Worm (Caenorhabditis elegans) whole organism, mixed stage, embryonic: Measurements from ENCODE around the gene nhr-272.
A peak's percentile ranks its signal among the peaks of the same experiment; 100 is the strongest.

Experiments
- M03D4.4 ChIP-seq: sonication (generic microtip); optimal IDR thresholded peaks from 2 replicates; lab custom pipeline; 2017; ENCODE audit warnings: mild to moderate bottlenecking, missing genetic modification characterization, missing compliant biosample characterization
- bed-3 ChIP-seq: fragments of 200-800 bp; sonication (Bioruptor generic); optimal IDR thresholded peaks from 3 replicates; lab custom pipeline; 2018; ENCODE audit warnings: mild to moderate bottlenecking, missing genetic modification characterization, moderate library complexity, missing compliant biosample characterization
- blmp-1 ChIP-seq: fragments of 150-350 bp; optimal IDR thresholded peaks from 2 replicates; lab custom pipeline; 2014; ENCODE audit warnings: missing biosample characterization, missing genetic modification characterization
- ceh-39 ChIP-seq: fragments of 150-350 bp; optimal IDR thresholded peaks from 2 replicates; lab custom pipeline; 2014; ENCODE audit warnings: missing biosample characterization, missing genetic modification characterization
- ceh-43 ChIP-seq: fragments of 200-800 bp; sonication (Bioruptor generic); optimal IDR thresholded peaks from 2 replicates; lab custom pipeline; 2018; ENCODE audit warnings: mild to moderate bottlenecking, missing genetic modification characterization, moderate library complexity, missing compliant biosample characterization
- ceh-83 ChIP-seq: fragments of 200-800 bp; sonication (Bioruptor generic); optimal IDR thresholded peaks from 2 replicates; lab custom pipeline; 2018; ENCODE audit warnings: mild to moderate bottlenecking, missing genetic modification characterization, missing compliant biosample characterization
- ces-1 ChIP-seq: fragments of 150-350 bp; optimal IDR thresholded peaks from 2 replicates; lab custom pipeline; 2014; ENCODE audit warnings: missing biosample characterization, missing genetic modification reagents, missing genetic modification characterization
- cnd-1 ChIP-seq: fragments of 200-800 bp; sonication (Bioruptor generic); optimal IDR thresholded peaks from 2 replicates; lab custom pipeline; 2018; ENCODE audit warnings: mild to moderate bottlenecking, missing genetic modification characterization, missing compliant biosample characterization
- drap-1 ChIP-seq: fragments of 200-800 bp; sonication (Bioruptor generic); optimal IDR thresholded peaks from 3 replicates; lab custom pipeline; 2018; ENCODE audit warnings: mild to moderate bottlenecking, missing genetic modification characterization, missing compliant biosample characterization
- elt-1 ChIP-seq: sonication (generic microtip); optimal IDR thresholded peaks from 2 replicates; lab custom pipeline; 2017; ENCODE audit warnings: missing genetic modification characterization, mild to moderate bottlenecking, missing compliant biosample characterization, antibody characterized with exemption, moderate library complexity, borderline replicate concordance; ENCODE audit not compliant: insufficient read depth
- elt-3 ChIP-seq: fragments of 150-350 bp; optimal IDR thresholded peaks from 2 replicates; lab custom pipeline; 2014; ENCODE audit warnings: missing biosample characterization, missing genetic modification characterization
- flh-1 ChIP-seq: fragments of 200-800 bp; sonication (Bioruptor generic); optimal IDR thresholded peaks from 2 replicates; lab custom pipeline; 2018; ENCODE audit warnings: mild to moderate bottlenecking, missing genetic modification characterization, moderate library complexity, missing compliant biosample characterization
- ham-2 ChIP-seq: fragments of 200-800 bp; sonication (Bioruptor generic); optimal IDR thresholded peaks from 2 replicates; lab custom pipeline; 2018; ENCODE audit warnings: mild to moderate bottlenecking, missing genetic modification characterization, missing compliant biosample characterization
- hlh-1 ChIP-seq: fragments of 150-350 bp; optimal IDR thresholded peaks from 2 replicates; lab custom pipeline; 2014; ENCODE audit warnings: missing biosample characterization, missing genetic modification reagents, missing genetic modification characterization
- lin-13 ChIP-seq: fragments of 150-350 bp; optimal IDR thresholded peaks from 2 replicates; lab custom pipeline; 2014; ENCODE audit warnings: missing biosample characterization, missing genetic modification characterization
- lin-32 ChIP-seq: fragments of 200-800 bp; sonication (Bioruptor generic); optimal IDR thresholded peaks from 2 replicates; lab custom pipeline; 2018; ENCODE audit warnings: mild to moderate bottlenecking, missing genetic modification characterization, missing compliant biosample characterization
- lsy-2 ChIP-seq: fragments of 150-350 bp; optimal IDR thresholded peaks from 2 replicates; lab custom pipeline; 2014; ENCODE audit warnings: missing biosample characterization, missing genetic modification characterization
- mab-5 ChIP-seq: fragments of 150-350 bp; optimal IDR thresholded peaks from 2 replicates; lab custom pipeline; 2014; ENCODE audit warnings: missing biosample characterization, missing genetic modification characterization
- mep-1 ChIP-seq: fragments of 150-350 bp; optimal IDR thresholded peaks from 2 replicates; lab custom pipeline; 2017; ENCODE audit warnings: missing biosample characterization, missing genetic modification reagents, missing genetic modification characterization, inconsistent platforms
- mls-2 ChIP-seq: sonication (generic microtip); optimal IDR thresholded peaks from 2 replicates; lab custom pipeline; 2016; ENCODE audit warnings: mild to moderate bottlenecking, missing genetic modification characterization, moderate library complexity, missing compliant biosample characterization
- nhr-12 ChIP-seq: fragments of 150-350 bp; optimal IDR thresholded peaks from 2 replicates; lab custom pipeline; 2014; ENCODE audit warnings: missing biosample characterization, missing genetic modification characterization
- nhr-2 ChIP-seq: fragments of 150-350 bp; optimal IDR thresholded peaks from 2 replicates; lab custom pipeline; 2014; ENCODE audit warnings: missing biosample characterization, missing genetic modification characterization
- nhr-237 ChIP-seq: fragments of 150-350 bp; optimal IDR thresholded peaks from 2 replicates; lab custom pipeline; 2014; ENCODE audit warnings: missing biosample characterization, missing genetic modification characterization
- nhr-28 ChIP-seq: fragments of 150-350 bp; optimal IDR thresholded peaks from 2 replicates; lab custom pipeline; 2014; ENCODE audit warnings: missing biosample characterization, missing genetic modification characterization
- nhr-76 ChIP-seq: sonication (generic microtip); optimal IDR thresholded peaks from 2 replicates; lab custom pipeline; 2017; ENCODE audit warnings: missing biosample characterization, missing genetic modification characterization
- pha-4 ChIP-seq: fragments of 150-350 bp; optimal IDR thresholded peaks from 2 replicates; lab custom pipeline; 2018; ENCODE audit warnings: missing biosample characterization, missing genetic modification reagents, missing genetic modification characterization
- snpc-4 ChIP-seq: fragments of 150-350 bp; optimal IDR thresholded peaks from 2 replicates; lab custom pipeline; 2014; ENCODE audit warnings: missing biosample characterization, missing genetic modification characterization
- sptf-1 ChIP-seq: sonication (generic microtip); optimal IDR thresholded peaks from 2 replicates; lab custom pipeline; 2017; ENCODE audit warnings: mild to moderate bottlenecking, missing genetic modification characterization, moderate library complexity, missing compliant biosample characterization
- tbx-8 ChIP-seq: fragments of 200-800 bp; sonication (Bioruptor generic); optimal IDR thresholded peaks from 2 replicates; lab custom pipeline; 2018; ENCODE audit warnings: mild to moderate bottlenecking, missing genetic modification characterization, moderate library complexity, missing compliant biosample characterization
- unc-120 ChIP-seq: sonication (generic microtip); optimal IDR thresholded peaks from 2 replicates; lab custom pipeline; 2017; ENCODE audit warnings: missing genetic modification characterization, missing compliant biosample characterization; ENCODE audit not compliant: poor library complexity, severe bottlenecking
- unc-39 ChIP-seq: fragments of 150-350 bp; optimal IDR thresholded peaks from 2 replicates; lab custom pipeline; 2014; ENCODE audit warnings: missing biosample characterization, missing genetic modification characterization
- unc-62 ChIP-seq: fragments of 150-350 bp; optimal IDR thresholded peaks from 2 replicates; lab custom pipeline; 2014; ENCODE audit warnings: missing biosample characterization, missing genetic modification reagents, missing genetic modification characterization
- zip-8 ChIP-seq: fragments of 150-350 bp; optimal IDR thresholded peaks from 2 replicates; lab custom pipeline; 2014; ENCODE audit warnings: missing biosample characterization, missing genetic modification characterization
- ztf-11 ChIP-seq: fragments of 150-350 bp; optimal IDR thresholded peaks from 2 replicates; lab custom pipeline; 2014; ENCODE audit warnings: missing biosample characterization, missing genetic modification characterization

nhr-272 gene

DNA sequence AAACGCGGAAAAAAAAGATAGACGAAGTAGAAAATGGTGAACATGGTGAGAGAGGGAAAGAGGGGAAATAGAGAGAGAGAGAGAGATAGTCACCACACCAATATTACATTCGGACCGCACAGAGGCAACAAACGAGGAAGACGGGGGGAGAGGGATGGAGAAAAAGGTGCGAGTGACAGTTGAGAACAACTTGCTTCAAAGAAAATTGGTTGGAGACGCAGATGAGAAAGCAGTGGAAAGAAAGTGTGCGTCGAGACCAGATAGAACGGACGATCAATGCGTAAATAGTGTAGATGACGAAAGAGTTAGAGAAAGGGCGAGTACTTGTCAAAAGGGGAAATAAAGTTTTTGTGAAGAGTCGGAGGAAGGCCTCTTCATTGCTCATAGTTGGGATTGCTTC lies 34.2 kb downstream of the nhr-272 start:
- TF ChIP-seq lsy-2 (tag; lab: Kevin White, UChicago): peak; percentile 10
- TF ChIP-seq sptf-1 (tag; lab: Kevin White, UChicago): peak; percentile 68
- TF ChIP-seq mab-5: no peak
- peak; percentile 10 for TF ChIP-seq ztf-11 (tag; lab: Kevin White, UChicago)
- TF ChIP-seq elt-3 (tag; lab: Kevin White, UChicago): peak; percentile 55
- TF ChIP-seq blmp-1 (tag; lab: Kevin White, UChicago): no peak
- peak; percentile 35 for TF ChIP-seq pha-4
- no peak for TF ChIP-seq lin-32 (GFP tag; lab: Kevin White, UChicago)
- peak; percentile 89 for TF ChIP-seq unc-62
- peak; percentile 82 for TF ChIP-seq ces-1 (GFP tag; lab: Kevin White, UChicago)
- TF ChIP-seq tbx-8 (GFP tag; lab: Kevin White, UChicago): no peak
- TF ChIP-seq drap-1: peak; percentile 23
- TF ChIP-seq elt-1 (tag; lab: Kevin White, UChicago): no peak
- no peak for TF ChIP-seq cnd-1
- TF ChIP-seq nhr-28 (tag; lab: Kevin White, UChicago): peak; percentile 34
- TF ChIP-seq mls-2 (tag; lab: Kevin White, UChicago): peak; percentile 76
- peak; percentile 72 for TF ChIP-seq hlh-1 (tag; lab: Kevin White, UChicago)
- peak; percentile 43 for TF ChIP-seq ham-2 (GFP tag; lab: Kevin White, UChicago)
- peak; percentile 10 for TF ChIP-seq nhr-12 (tag; lab: Kevin White, UChicago)
- peak; percentile 13 for TF ChIP-seq nhr-2 (tag; lab: Kevin White, UChicago)
- peak; percentile 74 for TF ChIP-seq nhr-237 (tag; lab: Kevin White, UChicago)
- TF ChIP-seq M03D4.4: peak; percentile 48
- peak; percentile 92 for TF ChIP-seq unc-120
- TF ChIP-seq mep-1: peak; percentile 5

DNA sequence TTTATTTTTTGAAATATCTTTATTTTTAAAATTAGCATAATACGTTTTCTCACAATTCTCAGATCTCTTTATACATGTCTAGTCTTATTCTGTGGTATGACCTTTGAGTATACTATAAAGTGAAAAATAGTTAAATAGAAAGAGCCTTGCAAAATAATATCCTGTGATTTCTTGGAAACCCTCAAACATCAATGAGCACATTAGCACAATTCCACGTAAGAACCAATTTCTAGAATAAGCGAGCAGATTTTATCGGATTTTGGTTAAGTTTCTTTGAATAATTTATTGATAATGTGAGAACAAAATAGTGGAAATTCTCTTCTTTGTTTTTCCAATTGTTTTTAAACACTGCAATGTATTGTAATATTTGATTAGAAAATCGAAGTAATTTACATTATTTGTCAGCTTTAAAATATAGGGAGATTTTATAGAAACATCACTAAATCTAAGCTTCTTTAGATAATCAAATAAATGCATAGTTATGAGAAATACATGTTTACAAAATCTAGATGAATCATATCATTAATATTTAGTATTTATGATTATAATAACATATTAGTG lies 35.6 kb downstream of the nhr-272 start:
- no peak for TF ChIP-seq mab-5
- TF ChIP-seq lin-32 (GFP tag; lab: Kevin White, UChicago): no peak
- no peak for TF ChIP-seq bed-3

DNA sequence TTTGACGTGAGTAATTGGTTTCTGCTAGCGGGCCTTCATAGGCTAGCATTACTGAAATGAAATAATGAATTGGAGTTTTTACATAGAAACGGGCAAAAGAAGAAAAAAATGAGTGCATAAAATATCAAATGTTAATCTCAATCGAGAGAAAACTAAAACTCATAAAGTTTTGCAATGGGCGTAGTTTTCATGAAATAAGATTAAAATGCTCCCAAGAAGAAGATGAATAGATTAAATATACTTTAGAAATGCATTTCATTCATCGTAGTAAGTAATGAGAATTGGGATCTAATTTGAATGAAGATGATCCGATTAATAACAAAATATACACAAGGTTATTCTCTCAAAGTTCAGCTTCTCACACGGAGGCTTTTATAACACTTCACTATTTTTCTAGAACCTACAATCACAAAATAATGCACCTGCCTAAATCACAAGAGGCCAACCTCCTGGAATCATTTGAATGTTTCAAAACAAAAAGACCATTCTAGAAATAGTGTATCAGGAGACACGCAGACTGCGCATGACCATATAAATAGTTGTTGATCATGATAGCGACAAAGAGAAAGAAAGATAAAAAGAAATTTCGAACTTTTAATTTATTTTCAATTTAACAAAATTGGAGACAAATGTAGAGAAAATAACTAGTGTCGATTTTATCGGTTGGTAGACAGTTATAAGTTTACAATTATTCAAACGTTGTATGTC lies 36.7 kb downstream of the nhr-272 start, which contains the start of gene nhr-17:
Gene nhr-17, minus strand, starts transcription at position 51 of the 708 bp plus-strand sequence.
- no peak for TF ChIP-seq unc-62
- TF ChIP-seq ham-2 (GFP tag; lab: Kevin White, UChicago): no peak
- TF ChIP-seq mab-5: no peak
- TF ChIP-seq elt-3 (tag; lab: Kevin White, UChicago): no peak
- no peak for TF ChIP-seq unc-39 (tag; lab: Kevin White, UChicago)
- TF ChIP-seq nhr-28 (tag; lab: Kevin White, UChicago): no peak
- TF ChIP-seq unc-120: no peak
- TF ChIP-seq lin-32 (GFP tag; lab: Kevin White, UChicago): no peak
- no peak for TF ChIP-seq lsy-2 (tag; lab: Kevin White, UChicago)
- no peak for TF ChIP-seq ceh-43 (GFP tag; lab: Kevin White, UChicago)
- no peak for TF ChIP-seq blmp-1 (tag; lab: Kevin White, UChicago)
- TF ChIP-seq M03D4.4: no peak
- TF ChIP-seq sptf-1 (tag; lab: Kevin White, UChicago): no peak
- no peak for TF ChIP-seq nhr-237 (tag; lab: Kevin White, UChicago)
- no peak for TF ChIP-seq lin-13
- TF ChIP-seq ces-1 (GFP tag; lab: Kevin White, UChicago): no peak
- TF ChIP-seq hlh-1 (tag; lab: Kevin White, UChicago): no peak
- no peak for TF ChIP-seq zip-8

DNA sequence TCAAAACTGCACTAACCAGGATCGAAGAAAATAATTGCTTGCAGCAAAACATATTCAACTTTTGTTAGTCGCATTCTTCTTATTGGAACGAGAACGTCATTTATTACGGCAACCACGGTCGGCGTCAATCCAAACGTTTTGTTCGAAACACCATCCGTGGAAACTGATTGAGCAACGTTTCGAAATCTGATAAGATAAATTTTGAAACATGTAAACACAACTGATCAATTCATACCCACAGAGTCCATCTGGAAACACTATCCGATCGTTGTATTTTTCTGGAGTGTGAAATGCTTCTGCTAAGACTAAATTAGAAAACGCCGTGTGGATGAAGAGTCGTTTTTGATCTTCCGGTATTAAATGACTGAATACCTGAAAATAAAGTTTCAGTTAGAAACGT lies 38.8 kb downstream of the nhr-272 start:
- no peak for TF ChIP-seq tbx-8 (GFP tag; lab: Kevin White, UChicago)
- TF ChIP-seq unc-120: no peak
- TF ChIP-seq drap-1: no peak
- TF ChIP-seq blmp-1 (tag; lab: Kevin White, UChicago): no peak
- no peak for TF ChIP-seq elt-3 (tag; lab: Kevin White, UChicago)

DNA sequence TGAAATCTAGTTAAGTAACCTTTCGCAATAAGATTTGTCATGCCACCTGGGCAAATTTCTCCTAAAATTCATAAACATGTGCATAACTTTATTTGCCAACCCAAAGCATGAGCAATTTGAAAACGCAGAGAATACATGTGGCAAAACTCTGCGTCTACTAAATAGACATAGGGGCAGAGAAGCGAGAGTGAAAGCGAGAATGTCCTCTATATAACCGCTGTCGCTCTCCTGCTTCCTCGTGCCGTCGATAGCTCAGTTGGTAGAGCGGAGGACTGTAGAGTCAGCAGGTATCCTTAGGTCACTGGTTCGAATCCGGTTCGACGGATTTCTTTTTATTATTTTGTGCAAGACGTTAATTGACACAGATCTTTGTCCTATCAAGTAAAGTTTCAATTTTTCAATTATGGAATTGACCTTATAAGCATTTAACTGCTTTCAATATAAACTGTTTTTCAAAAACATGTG lies 39.6 kb downstream of the nhr-272 start:
- no peak for TF ChIP-seq snpc-4 (tag; lab: Kevin White, UChicago)
- TF ChIP-seq M03D4.4: peak; percentile 95
- no peak for TF ChIP-seq blmp-1 (tag; lab: Kevin White, UChicago)
- peak; percentile 83 for TF ChIP-seq mep-1
- TF ChIP-seq ceh-39: peak; percentile 26
- TF ChIP-seq lsy-2 (tag; lab: Kevin White, UChicago): peak; percentile 1
- TF ChIP-seq lin-32 (GFP tag; lab: Kevin White, UChicago): peak; percentile 86
- peak; percentile 10 for TF ChIP-seq elt-1 (tag; lab: Kevin White, UChicago)
- peak; percentile 88 for TF ChIP-seq bed-3
- peak; percentile 96 for TF ChIP-seq ceh-83 (GFP tag; lab: Kevin White, UChicago)
- TF ChIP-seq nhr-237 (tag; lab: Kevin White, UChicago): no peak
- peak; percentile 85 for TF ChIP-seq flh-1 (GFP tag; lab: Kevin White, UChicago)
- TF ChIP-seq drap-1: peak; percentile 96
- TF ChIP-seq ceh-43 (GFP tag; lab: Kevin White, UChicago): peak; percentile 94
- TF ChIP-seq mls-2 (tag; lab: Kevin White, UChicago): peak; percentile 97
- peak; percentile 7 for TF ChIP-seq elt-3 (tag; lab: Kevin White, UChicago)
- TF ChIP-seq cnd-1: peak; percentile 95
- no peak for TF ChIP-seq nhr-76 (tag; lab: Kevin White, UChicago)
- TF ChIP-seq nhr-12 (tag; lab: Kevin White, UChicago): no peak
- TF ChIP-seq hlh-1 (tag; lab: Kevin White, UChicago): peak; percentile 61
- TF ChIP-seq pha-4: peak; percentile 71
- no peak for TF ChIP-seq zip-8
- TF ChIP-seq nhr-2 (tag; lab: Kevin White, UChicago): peak; percentile 14
- TF ChIP-seq ztf-11 (tag; lab: Kevin White, UChicago): peak; percentile 69
- peak; percentile 22 for TF ChIP-seq unc-62
- peak; percentile 86 for TF ChIP-seq tbx-8 (GFP tag; lab: Kevin White, UChicago)
- peak; percentile 96 for TF ChIP-seq sptf-1 (tag; lab: Kevin White, UChicago)
- TF ChIP-seq nhr-28 (tag; lab: Kevin White, UChicago): peak; percentile 60
- peak; percentile 19 for TF ChIP-seq mab-5
